Worm (Caenorhabditis elegans) whole organism, L2 larva: ENCODE data around the gene C17C3.9.

Experiments used
- C34F6.9 ChIP-seq: fragments of 150-350 bp; optimal IDR thresholded peaks from 2 replicates; lab custom pipeline; 2014; ENCODE audit warnings: missing biosample characterization, missing genetic modification characterization
- R02D3.7 ChIP-seq: fragments of 150-350 bp; optimal IDR thresholded peaks from 2 replicates; lab custom pipeline; 2014; ENCODE audit warnings: missing biosample characterization, missing genetic modification characterization
- ZK546.5 ChIP-seq: sonication (generic microtip); optimal IDR thresholded peaks from 2 replicates; lab custom pipeline; 2017; ENCODE audit warnings: missing biosample characterization, missing genetic modification characterization
- aly-2 ChIP-seq: fragments of 150-350 bp; optimal IDR thresholded peaks from 2 replicates; lab custom pipeline; 2014; ENCODE audit warnings: missing biosample characterization, missing genetic modification characterization
- blmp-1 ChIP-seq: sonication (generic microtip); optimal IDR thresholded peaks from 2 replicates; lab custom pipeline; 2017; ENCODE audit warnings: missing genetic modification characterization, mild to moderate bottlenecking, missing compliant biosample characterization, antibody characterized with exemption, moderate library complexity; ENCODE audit not compliant: insufficient read depth
- ceh-16 ChIP-seq: fragments of 150-350 bp; optimal IDR thresholded peaks from 2 replicates; lab custom pipeline; 2014; ENCODE audit warnings: missing biosample characterization, missing genetic modification characterization
- ceh-82 ChIP-seq: fragments of 150-350 bp; optimal IDR thresholded peaks from 2 replicates; lab custom pipeline; 2014; ENCODE audit warnings: missing biosample characterization, missing genetic modification characterization
- crh-2 ChIP-seq: sonication (generic microtip); optimal IDR thresholded peaks from 2 replicates; lab custom pipeline; 2017; ENCODE audit warnings: missing biosample characterization, missing genetic modification characterization
- dmd-4 ChIP-seq: sonication (generic microtip); optimal IDR thresholded peaks from 2 replicates; lab custom pipeline; 2017; ENCODE audit warnings: missing biosample characterization, missing genetic modification characterization
- elt-1 ChIP-seq: fragments of 150-350 bp; optimal IDR thresholded peaks from 2 replicates; lab custom pipeline; 2014; ENCODE audit warnings: missing biosample characterization, missing genetic modification characterization
- elt-3 ChIP-seq: sonication (generic microtip); optimal IDR thresholded peaks from 2 replicates; lab custom pipeline; 2017; ENCODE audit warnings: missing biosample characterization, missing genetic modification characterization
- fos-1 ChIP-seq: fragments of 150-350 bp; optimal IDR thresholded peaks from 2 replicates; lab custom pipeline; 2014; ENCODE audit warnings: missing biosample characterization, missing genetic modification characterization
- gmeb-1 ChIP-seq: fragments of 150-350 bp; optimal IDR thresholded peaks from 2 replicates; lab custom pipeline; 2014; ENCODE audit warnings: missing biosample characterization, missing genetic modification characterization
- lin-11 ChIP-seq: fragments of 150-350 bp; sonication (generic microtip); optimal IDR thresholded peaks from 2 replicates; lab custom pipeline; 2014; ENCODE audit warnings: missing biosample characterization, missing genetic modification characterization, inconsistent platforms, mixed read lengths
- lin-13 ChIP-seq: fragments of 150-350 bp; optimal IDR thresholded peaks from 2 replicates; lab custom pipeline; 2014; ENCODE audit warnings: missing biosample characterization, missing genetic modification reagents, missing genetic modification characterization
- lin-39 ChIP-seq: fragments of 150-350 bp; optimal IDR thresholded peaks from 2 replicates; lab custom pipeline; 2014; ENCODE audit warnings: missing biosample characterization, missing genetic modification reagents, missing genetic modification characterization
- lsy-2 ChIP-seq, 2 experiments: fragments of 150-350 bp in 1 of 2; sonication (generic microtip) in 1 of 2; optimal IDR thresholded peaks; 2 replicates each; lab custom pipeline; 2014 to 2017; ENCODE audit warnings: missing biosample characterization in 2 of 2, missing genetic modification characterization in 2 of 2
- mab-5 ChIP-seq: fragments of 150-350 bp; optimal IDR thresholded peaks from 2 replicates; lab custom pipeline; 2014; ENCODE audit warnings: missing biosample characterization, missing genetic modification characterization
- mbf-1 ChIP-seq: sonication (generic microtip); optimal IDR thresholded peaks from 2 replicates; lab custom pipeline; 2017; ENCODE audit warnings: missing biosample characterization, missing genetic modification characterization
- mdl-1 ChIP-seq, 2 experiments: fragments of 150-350 bp in 1 of 2; sonication (generic microtip) in 1 of 2; optimal IDR thresholded peaks; 2 replicates each; lab custom pipeline; 2017; ENCODE audit warnings: missing biosample characterization in 2 of 2, missing genetic modification characterization in 2 of 2
- nhr-10 ChIP-seq: sonication (generic microtip); optimal IDR thresholded peaks from 2 replicates; lab custom pipeline; 2017; ENCODE audit warnings: missing biosample characterization, missing genetic modification characterization
- nhr-12 ChIP-seq: fragments of 150-350 bp; optimal IDR thresholded peaks from 2 replicates; lab custom pipeline; 2014; ENCODE audit warnings: missing biosample characterization, missing genetic modification characterization
- nhr-129 ChIP-seq: fragments of 150-350 bp; optimal IDR thresholded peaks from 2 replicates; lab custom pipeline; 2014; ENCODE audit warnings: missing biosample characterization, missing genetic modification characterization
- nhr-23 ChIP-seq: fragments of 150-350 bp; optimal IDR thresholded peaks from 2 replicates; lab custom pipeline; 2014; ENCODE audit warnings: missing biosample characterization, missing genetic modification reagents, missing genetic modification characterization
- nhr-237 ChIP-seq: fragments of 150-350 bp; optimal IDR thresholded peaks from 2 replicates; lab custom pipeline; 2014; ENCODE audit warnings: missing biosample characterization, missing genetic modification characterization
- nhr-25 ChIP-seq: fragments of 150-350 bp; sonication (generic microtip); optimal IDR thresholded peaks from 3 replicates; lab custom pipeline; 2014; ENCODE audit warnings: missing biosample characterization, missing genetic modification characterization
- nhr-6 ChIP-seq: fragments of 150-350 bp; optimal IDR thresholded peaks from 2 replicates; lab custom pipeline; 2014; ENCODE audit warnings: missing biosample characterization, missing genetic modification characterization
- nhr-77 ChIP-seq: fragments of 150-350 bp; optimal IDR thresholded peaks from 2 replicates; lab custom pipeline; 2014; ENCODE audit warnings: missing biosample characterization, missing genetic modification characterization
- peb-1 ChIP-seq: fragments of 150-350 bp; optimal IDR thresholded peaks from 2 replicates; lab custom pipeline; 2014; ENCODE audit warnings: missing biosample characterization, missing genetic modification characterization
- sem-4 ChIP-seq: fragments of 150-350 bp; optimal IDR thresholded peaks from 2 replicates; lab custom pipeline; 2014; ENCODE audit warnings: missing biosample characterization, missing genetic modification reagents, missing genetic modification characterization
- skn-1 ChIP-seq: sonication (generic microtip); optimal IDR thresholded peaks from 2 replicates; lab custom pipeline; 2017; ENCODE audit warnings: missing biosample characterization, missing genetic modification characterization
- sma-9 ChIP-seq, 2 experiments: fragments of 150-350 bp in 1 of 2; sonication (generic microtip) in 1 of 2; optimal IDR thresholded peaks; 2 replicates each; lab custom pipeline; 2014 to 2016; ENCODE audit warnings: missing genetic modification characterization in 2 of 2, mild to moderate bottlenecking in 1 of 2, missing biosample characterization in 1 of 2, missing compliant biosample characterization in 1 of 2, missing genetic modification reagents in 1 of 2, moderate library complexity in 1 of 2
- snpc-4 ChIP-seq: fragments of 150-350 bp; optimal IDR thresholded peaks from 2 replicates; lab custom pipeline; 2014; ENCODE audit warnings: missing biosample characterization, missing genetic modification characterization
- unc-55 ChIP-seq: fragments of 150-350 bp; sonication (generic microtip); optimal IDR thresholded peaks from 3 replicates; lab custom pipeline; 2014; ENCODE audit warnings: missing biosample characterization, missing genetic modification reagents, missing genetic modification characterization
- zag-1 ChIP-seq: fragments of 150-350 bp; optimal IDR thresholded peaks from 2 replicates; lab custom pipeline; 2014; ENCODE audit warnings: missing biosample characterization, missing genetic modification characterization
- ztf-11 ChIP-seq: sonication (generic microtip); optimal IDR thresholded peaks from 2 replicates; lab custom pipeline; 2017; ENCODE audit warnings: missing biosample characterization, missing genetic modification characterization

C17C3.9 gene

ce11 chrII:5515542-5515941, 16.5 kb downstream of the C17C3.9 start, which contains the start of gene ZK177.3:
Gene ZK177.3, plus strand, starts transcription at chrII:5515842.
- TF ChIP-seq ZK546.5 (tag; lab: Kevin White, UChicago) (no peak), peb-1 (tag; lab: Kevin White, UChicago) (no peak), lin-13 (GFP tag; lab: Kevin White, UChicago) (no peak), fos-1 (tag; lab: Kevin White, UChicago) (peak; percentile 43), nhr-10 (no peak)

- TF ChIP-seq mdl-1 (tag; optimal IDR thresholded peaks at IDR 0.05; lab: Kevin White, UChicago) (no peak), dmd-4 (no peak), fos-1 (tag; lab: Kevin White, UChicago) (peak; percentile 45), mab-5 (tag; lab: Kevin White, UChicago) (no peak), sem-4 (tag; lab: Kevin White, UChicago) (no peak), lin-11 (tag; lab: Kevin White, UChicago) (no peak)
Measured at ce11 chrII:5514846-5515245, 17.2 kb downstream of the C17C3.9 start, which contains the start of gene sahd-1. Gene sahd-1, minus strand, starts transcription at chrII:5514945.

- TF ChIP-seq gmeb-1 (peak; percentile 44), crh-2 (tag; lab: Kevin White, UChicago) (no peak), fos-1 (tag; lab: Kevin White, UChicago) (peak; percentile 91), ceh-82 (no peak), nhr-25 (tag; lab: Kevin White, UChicago) (no peak), dmd-4 (no peak), sma-9 (GFP tag; optimal IDR thresholded peaks at IDR 0.05; lab: Kevin White, UChicago) (peak; percentile 36), sma-9 (tag; optimal IDR thresholded peaks at IDR 0.05; lab: Kevin White, UChicago) (no peak), elt-1 (no peak), nhr-23 (tag; lab: Kevin White, UChicago) (no peak), unc-55 (GFP tag; lab: Kevin White, UChicago) (no peak)
Measured at ce11 chrII:5512473-5513097, 19.5 kb downstream of the C17C3.9 start.

ce11 chrII:5511417-5512353, 20.4 kb downstream of the C17C3.9 start:
- TF ChIP-seq C34F6.9 (tag; lab: Kevin White, UChicago) (peak; percentile 83), unc-55 (GFP tag; lab: Kevin White, UChicago) (peak; percentile 44), gmeb-1 (no peak), nhr-129 (tag; lab: Kevin White, UChicago) (peak; percentile 44), ztf-11 (no peak), lsy-2 (tag; optimal IDR thresholded peaks at IDR 0.05; lab: Kevin White, UChicago) (peak in 1 of 2 experiments; percentile 56), blmp-1 (tag; lab: Kevin White, UChicago) (peak; percentile 13)

ce11 chrII:5505820-5506287, 26.2 kb downstream of the C17C3.9 start, which contains the start of gene npp-24:
Gene npp-24, plus strand, starts transcription at chrII:5505870.
- no peak for TF ChIP-seq zag-1 (tag; lab: Kevin White, UChicago)
- TF ChIP-seq nhr-25 (tag; lab: Kevin White, UChicago), result no peak
- peak; percentile 49 for TF ChIP-seq blmp-1 (tag; lab: Kevin White, UChicago)
- no peak for TF ChIP-seq nhr-237 (tag; lab: Kevin White, UChicago)
- TF ChIP-seq lsy-2 (tag; optimal IDR thresholded peaks at IDR 0.05; lab: Kevin White, UChicago), result peak in 1 of 2 experiments; percentile 38
- no peak for TF ChIP-seq nhr-77 (tag; lab: Kevin White, UChicago)
- TF ChIP-seq sem-4 (tag; lab: Kevin White, UChicago), result no peak
- TF ChIP-seq ztf-11, result no peak
- TF ChIP-seq elt-3 (tag; lab: Kevin White, UChicago), result no peak
- no peak for TF ChIP-seq ceh-16
- no peak for TF ChIP-seq skn-1 (tag; lab: Kevin White, UChicago)
- TF ChIP-seq nhr-6 (tag; lab: Kevin White, UChicago), result no peak
- TF ChIP-seq nhr-10, result no peak
- no peak for TF ChIP-seq lin-39 (tag; lab: Kevin White, UChicago)
- TF ChIP-seq aly-2, result no peak
- TF ChIP-seq R02D3.7 (tag; lab: Kevin White, UChicago), result no peak
- TF ChIP-seq mbf-1 (tag; lab: Kevin White, UChicago), result no peak
- peak; percentile 10 for TF ChIP-seq C34F6.9 (tag; lab: Kevin White, UChicago)
- TF ChIP-seq snpc-4 (tag; lab: Kevin White, UChicago), result no peak
- TF ChIP-seq dmd-4, result no peak
- TF ChIP-seq unc-55 (GFP tag; lab: Kevin White, UChicago), result peak; percentile 13
- TF ChIP-seq nhr-12, result no peak
